Worm (Caenorhabditis elegans) whole organism, midembryonic: ENCODE measurements around the gene T22B2.5.
A peak's percentile ranks its signal among the peaks of the same experiment; 100 is the strongest.

Experiments
- T22C8.4 ChIP-seq: fragments of 200-800 bp; sonication (Bioruptor generic); IDR thresholded peaks from 2 replicates; pipeline ENCODE4 v1.3.6; 2022; ENCODE audit warnings: missing genetic modification characterization, missing compliant biosample characterization
- cog-1 ChIP-seq: sonication (generic microtip); optimal IDR thresholded peaks from 2 replicates; lab custom pipeline; 2016; ENCODE audit warnings: missing genetic modification characterization, missing compliant biosample characterization
- flt-1 ChIP-seq: fragments of 200-800 bp; sonication (Bioruptor generic); IDR thresholded peaks from 2 replicates; pipeline ENCODE4 v1.3.6; 2022; ENCODE audit warnings: missing genetic modification characterization, missing compliant biosample characterization
- klf-2 ChIP-seq: fragments of 200-800 bp; sonication (Bioruptor generic); conservative IDR thresholded peaks from 2 replicates; pipeline ENCODE4 v1.3.6; 2022; ENCODE audit warnings: missing genetic modification reagents, missing genetic modification characterization, missing compliant biosample characterization
- med-1 ChIP-seq: sonication (generic microtip); optimal IDR thresholded peaks from 2 replicates; lab custom pipeline; 2017; ENCODE audit warnings: missing genetic modification characterization, mild to moderate bottlenecking, missing compliant biosample characterization, antibody characterized with exemption, missing genetic modification reagents; ENCODE audit not compliant: insufficient read depth
- ref-1 ChIP-seq: fragments of 200-800 bp; sonication (Bioruptor generic); conservative IDR thresholded peaks from 2 replicates; pipeline ENCODE4 v1.3.6; 2022; ENCODE audit warnings: missing genetic modification reagents, missing genetic modification characterization, missing compliant biosample characterization
- tab-1 ChIP-seq: fragments of 200-800 bp; sonication (Bioruptor generic); IDR thresholded peaks from 2 replicates; pipeline ENCODE4 v1.3.6; 2022; ENCODE audit warnings: missing genetic modification characterization, missing compliant biosample characterization
- ztf-23 ChIP-seq: fragments of 200-800 bp; sonication (Bioruptor generic); IDR thresholded peaks from 2 replicates; pipeline ENCODE4 v1.3.6; 2022; ENCODE audit warnings: missing genetic modification reagents, missing genetic modification characterization, missing compliant biosample characterization
- ztf-29 ChIP-seq: fragments of 200-800 bp; sonication (Bioruptor generic); IDR thresholded peaks from 2 replicates; pipeline ENCODE4 v1.3.6; 2022; ENCODE audit warnings: missing genetic modification reagents, missing genetic modification characterization, missing compliant biosample characterization

Gene T22B2.5

ce11 chrX:3911280-3911679 is at the start of gene T22B2.5:
T22B2.5 (minus strand) TSS chrX:3911380.
- TF ChIP-seq ref-1 (GFP tag; lab: Robert Waterston, UW) = no peak
- TF ChIP-seq tab-1 = no peak
- TF ChIP-seq flt-1 = no peak
- no peak for TF ChIP-seq klf-2 (GFP tag; lab: Robert Waterston, UW)
- TF ChIP-seq T22C8.4 (GFP tag; lab: Robert Waterston, UW) = no peak
- TF ChIP-seq ztf-23 = no peak
- no peak for TF ChIP-seq ztf-29
- no peak for TF ChIP-seq med-1 (GFP tag; lab: Kevin White, UChicago)
- no peak for TF ChIP-seq cog-1

- TF ChIP-seq flt-1 (no peak), med-1 (GFP tag; lab: Kevin White, UChicago) (no peak)
These were observed 49.2 kb upstream of the T22B2.5 start for ce11 chrX:3960345-3960744.

ce11 chrX:3959221-3959620 is 48.0 kb upstream of the T22B2.5 start:
- TF ChIP-seq ref-1 (GFP tag; lab: Robert Waterston, UW) (no peak), ztf-29 (no peak), tab-1 (no peak), ztf-23 (no peak), flt-1 (no peak), klf-2 (GFP tag; lab: Robert Waterston, UW) (no peak), med-1 (GFP tag; lab: Kevin White, UChicago) (no peak), T22C8.4 (GFP tag; lab: Robert Waterston, UW) (no peak)

ce11 chrX:3958252-3958651 is 47.1 kb upstream of the T22B2.5 start, which contains the start of gene lin-18:
lin-18 (plus strand) TSS chrX:3958552.
- TF ChIP-seq ztf-23 = no peak
- no peak for TF ChIP-seq klf-2 (GFP tag; lab: Robert Waterston, UW)
- TF ChIP-seq flt-1 = no peak
- no peak for TF ChIP-seq ref-1 (GFP tag; lab: Robert Waterston, UW)
- TF ChIP-seq tab-1 = no peak
- TF ChIP-seq med-1 (GFP tag; lab: Kevin White, UChicago) = no peak
- TF ChIP-seq T22C8.4 (GFP tag; lab: Robert Waterston, UW) = no peak
- no peak for TF ChIP-seq ztf-29
- TF ChIP-seq cog-1 = no peak

- TF ChIP-seq tab-1 (no peak), T22C8.4 (GFP tag; lab: Robert Waterston, UW) (no peak), ref-1 (GFP tag; lab: Robert Waterston, UW) (no peak), med-1 (GFP tag; lab: Kevin White, UChicago) (no peak), ztf-29 (no peak), flt-1 (no peak), cog-1 (no peak), klf-2 (GFP tag; lab: Robert Waterston, UW) (no peak), ztf-23 (no peak)
These were observed 46.5 kb upstream of the T22B2.5 start for ce11 chrX:3957475-3958204.

- TF ChIP-seq med-1 (GFP tag; lab: Kevin White, UChicago) (no peak), klf-2 (GFP tag; lab: Robert Waterston, UW) (no peak), cog-1 (no peak), tab-1 (no peak), flt-1 (no peak), ref-1 (GFP tag; lab: Robert Waterston, UW) (no peak), ztf-23 (no peak), T22C8.4 (GFP tag; lab: Robert Waterston, UW) (no peak), ztf-29 (no peak)
These were observed 41.6 kb upstream of the T22B2.5 start for ce11 chrX:3952737-3953136.

- TF ChIP-seq klf-2 (GFP tag; lab: Robert Waterston, UW) = no peak
- TF ChIP-seq cog-1 = no peak
- no peak for TF ChIP-seq T22C8.4 (GFP tag; lab: Robert Waterston, UW)
- TF ChIP-seq tab-1 = no peak
- TF ChIP-seq flt-1 = no peak
- no peak for TF ChIP-seq med-1 (GFP tag; lab: Kevin White, UChicago)
- TF ChIP-seq ztf-23 = no peak
- TF ChIP-seq ztf-29 = no peak
- TF ChIP-seq ref-1 (GFP tag; lab: Robert Waterston, UW) = no peak
These were observed 38.6 kb upstream of the T22B2.5 start for ce11 chrX:3949763-3950162.

- no peak for TF ChIP-seq ztf-23
- TF ChIP-seq tab-1 = no peak
- no peak for TF ChIP-seq klf-2 (GFP tag; lab: Robert Waterston, UW)
- no peak for TF ChIP-seq med-1 (GFP tag; lab: Kevin White, UChicago)
- TF ChIP-seq flt-1 = no peak
- TF ChIP-seq cog-1 = no peak
- TF ChIP-seq ztf-29 = no peak
- no peak for TF ChIP-seq T22C8.4 (GFP tag; lab: Robert Waterston, UW)
- TF ChIP-seq ref-1 (GFP tag; lab: Robert Waterston, UW) = no peak
These were observed 37.8 kb upstream of the T22B2.5 start for ce11 chrX:3949026-3949425.

- TF ChIP-seq med-1 (GFP tag; lab: Kevin White, UChicago) = no peak
- no peak for TF ChIP-seq flt-1
- no peak for TF ChIP-seq ztf-29
- TF ChIP-seq T22C8.4 (GFP tag; lab: Robert Waterston, UW) = no peak
- TF ChIP-seq ref-1 (GFP tag; lab: Robert Waterston, UW) = no peak
- no peak for TF ChIP-seq ztf-23
- TF ChIP-seq klf-2 (GFP tag; lab: Robert Waterston, UW) = 0 out of 2 replicates have a peak, but pooled peaks have one; percentile 34
- TF ChIP-seq tab-1 = no peak
- TF ChIP-seq cog-1 = peak; percentile 8
These were observed 34.5 kb upstream of the T22B2.5 start for ce11 chrX:3945681-3946080.

ce11 chrX:3944961-3945587 is 33.9 kb upstream of the T22B2.5 start:
- no peak for TF ChIP-seq T22C8.4 (GFP tag; lab: Robert Waterston, UW)
- no peak for TF ChIP-seq tab-1
- no peak for TF ChIP-seq ref-1 (GFP tag; lab: Robert Waterston, UW)
- TF ChIP-seq med-1 (GFP tag; lab: Kevin White, UChicago) = no peak
- no peak for TF ChIP-seq ztf-29
- TF ChIP-seq ztf-23 = no peak
- no peak for TF ChIP-seq flt-1
- no peak for TF ChIP-seq cog-1
- no peak for TF ChIP-seq klf-2 (GFP tag; lab: Robert Waterston, UW)
